Worm (Caenorhabditis elegans): Measurements from ENCODE around the gene F18H3.4.

F18H3.4 gene

DNA sequence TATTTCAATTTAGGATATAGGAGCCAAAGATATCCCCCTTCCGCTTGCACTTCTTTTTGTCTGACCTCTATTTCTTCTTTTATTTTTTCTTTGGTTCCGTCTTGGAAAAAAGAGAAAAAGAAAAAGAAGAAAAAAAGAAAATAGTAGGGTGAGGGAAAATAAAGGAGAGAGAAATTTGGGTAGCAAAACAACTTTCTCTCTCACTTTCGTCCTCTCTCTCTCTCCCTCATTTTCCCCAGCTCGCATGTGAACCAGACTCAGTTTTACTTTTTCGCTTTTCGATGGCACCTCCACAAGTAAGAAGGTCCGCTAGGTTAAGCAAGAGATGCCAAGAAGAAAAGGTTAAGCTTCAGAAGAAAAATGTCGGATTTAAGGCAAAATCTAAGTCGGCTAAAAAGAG lies 13.9 kb downstream of the F18H3.4 start:
- TF ChIP-seq cog-1 (tag; optimal IDR thresholded peaks at IDR 0.05) (no peak), ztf-23 (GFP tag; IDR thresholded peaks at IDR 0.05) (no peak), T22C8.4 (GFP tag; IDR thresholded peaks at IDR 0.05) (no peak), klf-2 (GFP tag; conservative IDR thresholded peaks at IDR 0.05) (no peak), ztf-29 (GFP tag; IDR thresholded peaks at IDR 0.05) (no peak), med-1 (GFP tag; optimal IDR thresholded peaks at IDR 0.05; ENCODE audit: insufficient read depth) (no peak), ref-1 (GFP tag; conservative IDR thresholded peaks at IDR 0.05) (no peak), flt-1 (GFP tag; IDR thresholded peaks at IDR 0.05) (no peak), tab-1 (GFP tag; IDR thresholded peaks at IDR 0.05) (no peak)

ce11 chrX:13543350-13543749 lies 14.5 kb downstream of the F18H3.4 start:
- no peak for TF ChIP-seq ref-1 (GFP tag; conservative IDR thresholded peaks at IDR 0.05)
- TF ChIP-seq flt-1 (GFP tag; IDR thresholded peaks at IDR 0.05): no peak
- no peak for TF ChIP-seq ztf-29 (GFP tag; IDR thresholded peaks at IDR 0.05)
- no peak for TF ChIP-seq T22C8.4 (GFP tag; IDR thresholded peaks at IDR 0.05)
- TF ChIP-seq cog-1 (tag; optimal IDR thresholded peaks at IDR 0.05): no peak

DNA sequence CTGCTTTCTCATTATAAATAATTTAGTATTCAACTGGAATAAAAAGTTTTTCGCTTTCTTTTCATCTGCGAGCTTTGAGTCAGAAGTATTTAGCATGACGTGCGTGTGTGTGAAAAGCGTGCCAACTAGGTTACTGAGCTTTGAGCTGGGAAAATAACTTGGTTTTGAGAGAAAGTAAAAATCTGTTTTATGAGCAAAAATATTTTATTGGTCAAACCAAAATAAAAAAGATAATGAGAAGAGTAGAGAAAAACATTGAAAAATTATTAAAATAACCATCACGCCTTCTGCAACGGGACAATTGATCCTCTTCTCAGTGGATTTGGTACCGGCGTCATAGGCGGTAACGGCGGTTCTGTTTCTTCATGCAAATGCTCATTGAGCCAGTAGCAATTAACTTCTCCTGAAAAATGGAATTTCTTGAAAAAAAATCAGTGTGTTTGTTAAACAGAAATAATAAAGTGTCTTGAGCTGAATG lies 15.7 kb downstream of the F18H3.4 start:
- TF ChIP-seq T22C8.4 (GFP tag; IDR thresholded peaks at IDR 0.05) (no peak), ztf-23 (GFP tag; IDR thresholded peaks at IDR 0.05) (no peak), ztf-29 (GFP tag; IDR thresholded peaks at IDR 0.05) (no peak), med-1 (GFP tag; optimal IDR thresholded peaks at IDR 0.05; ENCODE audit: insufficient read depth) (no peak), cog-1 (tag; optimal IDR thresholded peaks at IDR 0.05) (no peak), klf-2 (GFP tag; conservative IDR thresholded peaks at IDR 0.05) (no peak), tab-1 (GFP tag; IDR thresholded peaks at IDR 0.05) (no peak), flt-1 (GFP tag; IDR thresholded peaks at IDR 0.05) (no peak), ref-1 (GFP tag; conservative IDR thresholded peaks at IDR 0.05) (no peak)

DNA sequence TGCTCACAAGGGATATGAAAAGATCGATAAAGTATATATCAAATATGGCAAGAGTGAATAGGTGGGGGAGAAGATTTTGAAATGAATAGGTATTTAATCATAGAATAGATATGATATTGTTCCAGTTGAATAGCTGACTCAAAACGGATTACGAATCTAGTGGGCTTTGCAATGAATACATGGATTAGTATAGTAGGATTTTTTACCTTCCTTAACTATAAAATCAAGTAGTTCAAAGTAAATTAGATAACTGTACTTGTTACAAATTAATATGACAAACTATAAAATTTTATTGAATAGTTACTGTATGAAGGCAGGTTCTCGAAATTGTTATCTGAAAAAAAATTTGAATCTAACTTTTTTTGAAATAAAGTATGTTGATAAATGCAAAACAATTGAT lies 22.0 kb downstream of the F18H3.4 start, which contains the start of gene odr-1:
odr-1 (minus strand) TSS at position 101 of the 400 bp plus-strand sequence.
- TF ChIP-seq ztf-23 (GFP tag; IDR thresholded peaks at IDR 0.05) (no peak), med-1 (GFP tag; optimal IDR thresholded peaks at IDR 0.05; ENCODE audit: insufficient read depth) (no peak), T22C8.4 (GFP tag; IDR thresholded peaks at IDR 0.05) (no peak), ref-1 (GFP tag; conservative IDR thresholded peaks at IDR 0.05) (no peak), ztf-29 (GFP tag; IDR thresholded peaks at IDR 0.05) (no peak), flt-1 (GFP tag; IDR thresholded peaks at IDR 0.05) (no peak), cog-1 (tag; optimal IDR thresholded peaks at IDR 0.05) (no peak), klf-2 (GFP tag; conservative IDR thresholded peaks at IDR 0.05) (no peak), tab-1 (GFP tag; IDR thresholded peaks at IDR 0.05) (no peak)

ce11 chrX:13555098-13555497 lies 26.2 kb downstream of the F18H3.4 start:
- TF ChIP-seq ztf-29 (GFP tag; IDR thresholded peaks at IDR 0.05) (no peak), cog-1 (tag; optimal IDR thresholded peaks at IDR 0.05) (no peak), ref-1 (GFP tag; conservative IDR thresholded peaks at IDR 0.05) (no peak), med-1 (GFP tag; optimal IDR thresholded peaks at IDR 0.05; ENCODE audit: insufficient read depth) (no peak), flt-1 (GFP tag; IDR thresholded peaks at IDR 0.05) (no peak), klf-2 (GFP tag; conservative IDR thresholded peaks at IDR 0.05) (no peak), tab-1 (GFP tag; IDR thresholded peaks at IDR 0.05) (no peak), ztf-23 (GFP tag; IDR thresholded peaks at IDR 0.05) (no peak), T22C8.4 (GFP tag; IDR thresholded peaks at IDR 0.05) (no peak)

DNA sequence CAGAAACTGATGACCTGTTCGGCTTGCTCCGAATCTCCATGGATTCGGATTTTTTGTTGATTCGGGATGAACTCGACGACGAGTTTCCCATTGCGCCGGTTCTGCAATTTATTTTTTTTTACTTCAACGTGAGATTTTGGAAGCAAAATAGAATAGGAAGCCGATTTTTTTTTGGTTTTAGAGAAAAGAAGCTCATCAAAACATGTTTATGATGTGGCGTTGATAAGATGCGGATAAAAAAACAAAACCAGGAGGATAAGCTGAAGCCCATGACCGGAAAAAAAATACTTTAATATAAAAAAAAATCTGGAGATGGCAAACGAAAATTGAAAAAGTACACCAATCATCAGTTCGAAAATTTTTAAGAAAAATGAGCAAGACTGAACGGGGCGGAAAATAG lies 27.2 kb downstream of the F18H3.4 start, which contains the start of gene glb-20:
glb-20 (minus strand) TSS at position 101 of the 400 bp plus-strand sequence.
- no peak for TF ChIP-seq klf-2 (GFP tag; conservative IDR thresholded peaks at IDR 0.05)
- no peak for TF ChIP-seq ref-1 (GFP tag; conservative IDR thresholded peaks at IDR 0.05)
- no peak for TF ChIP-seq ztf-29 (GFP tag; IDR thresholded peaks at IDR 0.05)
- no peak for TF ChIP-seq T22C8.4 (GFP tag; IDR thresholded peaks at IDR 0.05)
- no peak for TF ChIP-seq cog-1 (tag; optimal IDR thresholded peaks at IDR 0.05)
- TF ChIP-seq med-1 (GFP tag; optimal IDR thresholded peaks at IDR 0.05; ENCODE audit: insufficient read depth): no peak
- no peak for TF ChIP-seq ztf-23 (GFP tag; IDR thresholded peaks at IDR 0.05)
- no peak for TF ChIP-seq tab-1 (GFP tag; IDR thresholded peaks at IDR 0.05)

DNA sequence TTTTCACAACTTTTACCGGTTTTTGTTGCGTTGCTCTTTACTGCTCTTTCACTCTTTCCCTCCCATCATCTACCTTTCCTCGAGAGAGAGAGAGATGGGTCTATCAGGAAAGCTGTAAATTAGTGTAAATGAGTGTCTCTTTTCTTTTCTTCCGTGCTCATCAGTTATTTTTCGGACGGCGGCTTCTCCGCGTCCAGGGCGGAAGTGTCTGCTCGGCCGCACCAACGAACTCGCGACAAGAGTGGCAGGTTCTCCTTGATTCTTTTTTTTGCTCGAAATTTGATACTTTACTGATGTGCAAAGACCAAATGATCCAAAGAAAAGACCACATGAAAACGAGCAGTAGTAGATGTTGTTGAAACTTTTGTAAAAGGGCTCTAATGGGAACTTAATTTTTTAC lies 29.8 kb downstream of the F18H3.4 start:
- TF ChIP-seq ztf-29 (GFP tag; IDR thresholded peaks at IDR 0.05) (no peak), flt-1 (GFP tag; IDR thresholded peaks at IDR 0.05) (no peak), ref-1 (GFP tag; conservative IDR thresholded peaks at IDR 0.05) (no peak), klf-2 (GFP tag; conservative IDR thresholded peaks at IDR 0.05) (no peak), ztf-23 (GFP tag; IDR thresholded peaks at IDR 0.05) (no peak), tab-1 (GFP tag; IDR thresholded peaks at IDR 0.05) (no peak), T22C8.4 (GFP tag; IDR thresholded peaks at IDR 0.05) (no peak), med-1 (GFP tag; optimal IDR thresholded peaks at IDR 0.05; ENCODE audit: insufficient read depth) (no peak), cog-1 (tag; optimal IDR thresholded peaks at IDR 0.05) (no peak)

ce11 chrX:13561954-13562353 lies 33.1 kb downstream of the F18H3.4 start:
- no peak for TF ChIP-seq med-1 (GFP tag; optimal IDR thresholded peaks at IDR 0.05; ENCODE audit: insufficient read depth)
- TF ChIP-seq cog-1 (tag; optimal IDR thresholded peaks at IDR 0.05): no peak
- TF ChIP-seq klf-2 (GFP tag; conservative IDR thresholded peaks at IDR 0.05): no peak
- no peak for TF ChIP-seq T22C8.4 (GFP tag; IDR thresholded peaks at IDR 0.05)
- TF ChIP-seq ref-1 (GFP tag; conservative IDR thresholded peaks at IDR 0.05): no peak
- TF ChIP-seq tab-1 (GFP tag; IDR thresholded peaks at IDR 0.05): no peak
- TF ChIP-seq ztf-29 (GFP tag; IDR thresholded peaks at IDR 0.05): no peak
- no peak for TF ChIP-seq ztf-23 (GFP tag; IDR thresholded peaks at IDR 0.05)
- no peak for TF ChIP-seq flt-1 (GFP tag; IDR thresholded peaks at IDR 0.05)

DNA sequence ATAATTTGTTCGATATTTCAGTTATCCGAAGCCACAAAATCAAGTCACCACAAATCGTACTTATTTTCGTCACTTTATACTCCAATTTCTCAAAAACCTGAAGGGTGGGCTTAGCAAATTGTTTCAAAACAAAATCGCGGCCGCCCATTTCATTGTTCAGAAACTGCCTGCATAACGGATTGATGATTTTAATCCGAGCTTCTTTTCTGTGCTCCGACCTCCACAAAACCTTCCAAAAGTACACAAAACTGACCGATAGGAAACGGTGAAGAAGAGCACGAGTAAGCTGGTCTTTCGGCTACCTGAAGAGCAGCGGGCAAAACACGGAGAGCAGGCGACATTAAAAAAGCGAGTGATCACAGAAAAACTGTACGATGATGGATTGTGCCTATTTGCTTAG lies 37.5 kb downstream of the F18H3.4 start, which contains the start of gene R01E6.2:
R01E6.2 (minus strand) TSS at position 101 of the 400 bp plus-strand sequence.
- TF ChIP-seq med-1 (GFP tag; optimal IDR thresholded peaks at IDR 0.05; ENCODE audit: insufficient read depth): no peak
- TF ChIP-seq ztf-23 (GFP tag; IDR thresholded peaks at IDR 0.05): no peak
- TF ChIP-seq tab-1 (GFP tag; IDR thresholded peaks at IDR 0.05): no peak

- TF ChIP-seq T22C8.4 (GFP tag; IDR thresholded peaks at IDR 0.05): no peak
- TF ChIP-seq ztf-23 (GFP tag; IDR thresholded peaks at IDR 0.05): no peak
- no peak for TF ChIP-seq ztf-29 (GFP tag; IDR thresholded peaks at IDR 0.05)
- TF ChIP-seq tab-1 (GFP tag; IDR thresholded peaks at IDR 0.05): no peak
- no peak for TF ChIP-seq klf-2 (GFP tag; conservative IDR thresholded peaks at IDR 0.05)
- no peak for TF ChIP-seq flt-1 (GFP tag; IDR thresholded peaks at IDR 0.05)
- no peak for TF ChIP-seq cog-1 (tag; optimal IDR thresholded peaks at IDR 0.05)
Observed at ce11 chrX:13569854-13570253, 41.0 kb downstream of the F18H3.4 start, which contains the start of gene R01E6.7. Gene R01E6.7 (minus strand): TSS chrX:13569954.
